Fruit fly (Drosophila melanogaster) whole organism, embryonic: ENCODE data around the gene CG45676.

Experiments
- Aef1 ChIP-seq: fragments of 200-800 bp; sonication (Bioruptor generic); IDR thresholded peaks from 3 replicates; pipeline ENCODE4 v1.3.6; 2022; ENCODE audit warnings: missing biosample characterization, missing genetic modification characterization
- CG10431 ChIP-seq: fragments of 200-800 bp; sonication (Bioruptor generic); optimal IDR thresholded peaks from 3 replicates; lab custom pipeline; 2018; ENCODE audit warnings: missing biosample characterization, mild to moderate bottlenecking, missing genetic modification characterization
- CG12104 ChIP-seq: fragments of 200-800 bp; sonication (Bioruptor generic); optimal IDR thresholded peaks from 3 replicates; lab custom pipeline; 2016; ENCODE audit warnings: missing biosample characterization, missing genetic modification characterization
- CG13123 ChIP-seq: fragments of 200-800 bp; sonication (Bioruptor generic); optimal IDR thresholded peaks from 2 replicates; lab custom pipeline; 2016; ENCODE audit warnings: missing biosample characterization, missing genetic modification characterization
- CG13624 ChIP-seq: fragments of 200-800 bp; sonication (Bioruptor generic); optimal IDR thresholded peaks from 2 replicates; lab custom pipeline; 2016; ENCODE audit warnings: missing biosample characterization, missing genetic modification characterization
- CG13894 ChIP-seq: fragments of 200-800 bp; sonication (Bioruptor generic); optimal IDR thresholded peaks from 3 replicates; lab custom pipeline; 2018; ENCODE audit warnings: missing biosample characterization, mild to moderate bottlenecking, missing genetic modification characterization, moderate library complexity
- CG14050 ChIP-seq: fragments of 200-800 bp; sonication (Bioruptor generic); IDR thresholded peaks from 3 replicates; pipeline ENCODE4 v1.3.6; 2022; ENCODE audit warnings: missing biosample characterization, missing genetic modification characterization
- CG14667 ChIP-seq: fragments of 200-800 bp; sonication (Bioruptor generic); IDR thresholded peaks from 2 replicates; pipeline ENCODE4 v1.3.6; 2022; ENCODE audit warnings: missing biosample characterization, missing genetic modification characterization
- CG16813 ChIP-seq: fragments of 200-800 bp; sonication (Bioruptor generic); IDR thresholded peaks from 3 replicates; pipeline ENCODE4 v1.3.6; 2022; ENCODE audit warnings: missing biosample characterization, missing genetic modification characterization; ENCODE audit not compliant: partially characterized antibody
- CG2712 ChIP-seq: fragments of 200-800 bp; optimal IDR thresholded peaks from 3 replicates; lab custom pipeline; 2019; ENCODE audit warnings: missing biosample characterization, mild to moderate bottlenecking, missing genetic modification characterization, moderate library complexity
- CG30020 ChIP-seq: fragments of 200-800 bp; optimal IDR thresholded peaks from 2 replicates; lab custom pipeline; 2019; ENCODE audit warnings: missing biosample characterization, mild to moderate bottlenecking, missing genetic modification characterization, moderate library complexity
- CG34224 ChIP-seq: fragments of 200-800 bp; sonication (Bioruptor generic); IDR thresholded peaks from 3 replicates; pipeline ENCODE4 v1.3.6; 2022; ENCODE audit warnings: missing biosample characterization, missing genetic modification characterization; ENCODE audit not compliant: partially characterized antibody
- CG42726 ChIP-seq: fragments of 200-800 bp; sonication (Bioruptor generic); IDR thresholded peaks from 2 replicates; pipeline ENCODE4 v1.3.6; 2022; ENCODE audit warnings: missing biosample characterization, missing genetic modification characterization; ENCODE audit not compliant: partially characterized antibody
- CG6765 ChIP-seq: fragments of 200-800 bp; sonication (Bioruptor generic); optimal IDR thresholded peaks from 3 replicates; lab custom pipeline; 2017; ENCODE audit warnings: missing biosample characterization, mild to moderate bottlenecking, missing genetic modification characterization
- CG7786 ChIP-seq: fragments of 200-800 bp; sonication (Bioruptor generic); optimal IDR thresholded peaks from 2 replicates; lab custom pipeline; 2016; ENCODE audit warnings: missing biosample characterization, missing genetic modification characterization
- CG8290 ChIP-seq, 3 experiments: fragments of 200-800 bp; sonication (Bioruptor generic); optimal IDR thresholded peaks; 2 replicates each; lab custom pipeline; 2016 to 2019; ENCODE audit warnings: missing biosample characterization in 3 of 3, missing genetic modification characterization in 3 of 3, mild to moderate bottlenecking in 2 of 3, moderate library complexity in 1 of 3
- CG8388 ChIP-seq: fragments of 200-800 bp; sonication (Bioruptor generic); optimal IDR thresholded peaks from 2 replicates; lab custom pipeline; 2019; ENCODE audit warnings: missing biosample characterization, mild to moderate bottlenecking, missing genetic modification characterization, moderate library complexity
- D19B ChIP-seq: fragments of 200-800 bp; sonication (Bioruptor generic); optimal IDR thresholded peaks from 2 replicates; lab custom pipeline; 2017; ENCODE audit warnings: missing biosample characterization, mild to moderate bottlenecking, missing genetic modification characterization
- Dp ChIP-seq: fragments of 200-800 bp; sonication (Bioruptor generic); optimal IDR thresholded peaks from 2 replicates; lab custom pipeline; 2018; ENCODE audit warnings: missing biosample characterization, mild to moderate bottlenecking, missing genetic modification characterization, moderate library complexity
- E2f1 ChIP-seq: fragments of 200-800 bp; sonication (Bioruptor generic); IDR thresholded peaks from 2 replicates; pipeline ENCODE4 v1.3.6; 2022; ENCODE audit warnings: missing biosample characterization, missing genetic modification characterization
- HLH54F ChIP-seq: fragments of 200-800 bp; sonication (Bioruptor generic); optimal IDR thresholded peaks from 3 replicates; lab custom pipeline; 2016; ENCODE audit warnings: missing biosample characterization, missing genetic modification characterization
- Hr3 ChIP-seq: fragments of 200-800 bp; sonication (Bioruptor generic); optimal IDR thresholded peaks from 3 replicates; lab custom pipeline; 2016; ENCODE audit warnings: missing biosample characterization, missing genetic modification characterization
- Hr78 ChIP-seq, 2 experiments: fragments of 200-800 bp in 1 of 2; fragments of >200 bp in 1 of 2; sonication (Bioruptor generic) in 1 of 2; optimal IDR thresholded peaks; 2 replicates each; lab custom pipeline; 2017 to 2019; ENCODE audit warnings: missing biosample characterization in 2 of 2, missing genetic modification characterization in 2 of 2, mild to moderate bottlenecking in 1 of 2, moderate library complexity in 1 of 2
- Mrtf ChIP-seq: fragments of 200-800 bp; sonication (Bioruptor generic); IDR thresholded peaks from 3 replicates; pipeline ENCODE4 v1.3.6; 2022; ENCODE audit warnings: missing biosample characterization, missing genetic modification characterization
- Neu2 ChIP-seq: fragments of 200-800 bp; sonication (Bioruptor generic); optimal IDR thresholded peaks from 3 replicates; lab custom pipeline; 2016; ENCODE audit warnings: missing biosample characterization, missing genetic modification characterization, borderline replicate concordance
- Oli ChIP-seq: fragments of 200-800 bp; sonication (Bioruptor generic); optimal IDR thresholded peaks from 2 replicates; lab custom pipeline; 2018; ENCODE audit warnings: missing biosample characterization, mild to moderate bottlenecking, missing genetic modification characterization, moderate library complexity
- PHDP ChIP-seq: fragments of 200-800 bp; sonication (Bioruptor generic); optimal IDR thresholded peaks from 3 replicates; lab custom pipeline; 2018; ENCODE audit warnings: missing biosample characterization, mild to moderate bottlenecking, missing genetic modification characterization, moderate library complexity
- Pdp1 ChIP-seq, 2 experiments: fragments of 200-800 bp; sonication (Bioruptor generic); optimal IDR thresholded peaks; 3 replicates each; lab custom pipeline; 2016; ENCODE audit warnings: missing biosample characterization in 2 of 2, missing genetic modification characterization in 2 of 2, mild to moderate bottlenecking in 1 of 2, moderate library complexity in 1 of 2
- Sox102F ChIP-seq: fragments of 200-800 bp; sonication (Bioruptor generic); optimal IDR thresholded peaks from 2 replicates; lab custom pipeline; 2018; ENCODE audit warnings: missing biosample characterization, mild to moderate bottlenecking, missing genetic modification characterization, moderate library complexity
- ab ChIP-seq: fragments of 200-800 bp; sonication (Bioruptor generic); optimal IDR thresholded peaks from 2 replicates; lab custom pipeline; 2016; ENCODE audit warnings: missing biosample characterization, missing genetic modification characterization
- btn ChIP-seq: fragments of 200-800 bp; sonication (Bioruptor generic); optimal IDR thresholded peaks from 2 replicates; lab custom pipeline; 2016; ENCODE audit warnings: missing biosample characterization, missing genetic modification characterization
- ci ChIP-seq: fragments of 200-800 bp; sonication (Bioruptor generic); IDR thresholded peaks from 3 replicates; pipeline ENCODE4 v1.3.6; 2022; ENCODE audit warnings: missing biosample characterization, missing genetic modification characterization
- cwo ChIP-seq: fragments of 200-800 bp; sonication (Bioruptor generic); optimal IDR thresholded peaks from 3 replicates; lab custom pipeline; 2017; ENCODE audit warnings: missing biosample characterization, missing genetic modification characterization, mild to moderate bottlenecking, moderate library complexity, missing genetic modification reagents
- ems ChIP-seq: fragments of 200-800 bp; sonication (Bioruptor generic); optimal IDR thresholded peaks from 3 replicates; lab custom pipeline; 2016; ENCODE audit warnings: missing biosample characterization, missing genetic modification characterization
- gro ChIP-seq: fragments of 200-800 bp; sonication (Bioruptor generic); optimal IDR thresholded peaks from 2 replicates; lab custom pipeline; 2016; ENCODE audit warnings: missing biosample characterization, missing genetic modification characterization
- ind ChIP-seq: fragments of 200-800 bp; sonication (Bioruptor generic); optimal IDR thresholded peaks from 3 replicates; lab custom pipeline; 2016; ENCODE audit warnings: missing biosample characterization, missing genetic modification characterization
- kni ChIP-seq: fragments of 200-800 bp; sonication (Bioruptor generic); optimal IDR thresholded peaks from 3 replicates; lab custom pipeline; 2017; ENCODE audit warnings: mild to moderate bottlenecking, missing biosample characterization, missing genetic modification reagents, missing genetic modification characterization
- mld ChIP-seq: fragments of 200-800 bp; sonication (Bioruptor generic); IDR thresholded peaks from 3 replicates; pipeline ENCODE4 v1.3.6; 2022; ENCODE audit warnings: missing biosample characterization, missing genetic modification characterization; ENCODE audit not compliant: partially characterized antibody
- otp ChIP-seq: fragments of 200-800 bp; sonication (Bioruptor generic); IDR thresholded peaks from 3 replicates; pipeline ENCODE4, ENCODE4 v1.3.6; 2022; ENCODE audit warnings: missing biosample characterization, missing genetic modification characterization
- pho ChIP-seq: fragments of 200-800 bp; sonication (Bioruptor generic); optimal IDR thresholded peaks from 2 replicates; lab custom pipeline; 2016; ENCODE audit warnings: missing biosample characterization, missing genetic modification characterization
- pita ChIP-seq: fragments of 200-800 bp; sonication (Bioruptor generic); optimal IDR thresholded peaks from 2 replicates; lab custom pipeline; 2017; ENCODE audit warnings: missing biosample characterization, mild to moderate bottlenecking, missing genetic modification characterization
- shn ChIP-seq: fragments of 200-800 bp; sonication (Bioruptor generic); optimal IDR thresholded peaks from 3 replicates; lab custom pipeline; 2016; ENCODE audit warnings: missing biosample characterization, missing genetic modification characterization
- sisA ChIP-seq: fragments of 200-800 bp; sonication (Bioruptor generic); IDR thresholded peaks from 2 replicates; pipeline ENCODE4 v1.3.6; 2022; ENCODE audit warnings: missing biosample characterization, missing genetic modification characterization
- sqz ChIP-seq: fragments of 200-800 bp; sonication (Bioruptor generic); optimal IDR thresholded peaks from 3 replicates; lab custom pipeline; 2018; ENCODE audit warnings: missing biosample characterization, mild to moderate bottlenecking, missing genetic modification characterization
- tio ChIP-seq: fragments of 200-800 bp; sonication (Bioruptor generic); optimal IDR thresholded peaks from 2 replicates; lab custom pipeline; 2017; ENCODE audit warnings: missing biosample characterization, missing genetic modification characterization, inconsistent platforms
- trem ChIP-seq: fragments of 200-800 bp; optimal IDR thresholded peaks from 3 replicates; lab custom pipeline; 2019; ENCODE audit warnings: missing biosample characterization, mild to moderate bottlenecking, missing genetic modification characterization, moderate library complexity
- wdn ChIP-seq: fragments of 200-800 bp; sonication (Bioruptor generic); IDR thresholded peaks from 2 replicates; pipeline ENCODE4 v1.3.6; 2022; ENCODE audit warnings: missing biosample characterization, missing genetic modification characterization
- zf30C ChIP-seq: fragments of 200-800 bp; sonication (Bioruptor generic); optimal IDR thresholded peaks from 3 replicates; lab custom pipeline; 2018; ENCODE audit warnings: missing biosample characterization, mild to moderate bottlenecking, missing genetic modification characterization

The CG45676 gene

dm6 chr3R:11435537-11436234, 17.0 kb downstream of the CG45676 start, which contains the start of the genes Exd2 and CG5281 (continued):
- 0 out of 3 replicates have a peak, but pooled peaks have one; percentile 23 for TF ChIP-seq CG14050 (GFP tag; lab: Robert Waterston, UW)
- TF ChIP-seq CG14667 (GFP tag; lab: Robert Waterston, UW) = no peak
- peak; percentile 12 for TF ChIP-seq btn (GFP tag; lab: Kevin White, UChicago)
- no peak for TF ChIP-seq Neu2 (GFP tag; lab: Kevin White, UChicago)
- peak; percentile 16 for TF ChIP-seq CG13624 (GFP tag; lab: Kevin White, UChicago)
- peak; percentile 17 for TF ChIP-seq CG13894 (tag; lab: Kevin White, UChicago)
- TF ChIP-seq shn (GFP tag; lab: Kevin White, UChicago) = peak; percentile 44
- peak; percentile 77; the same call in 2 of the 3 replicates for TF ChIP-seq ci (GFP tag; lab: Robert Waterston, UW)
- TF ChIP-seq PHDP (tag; lab: Kevin White, UChicago) = peak; percentile 65
- TF ChIP-seq trem (tag; lab: Kevin White, UChicago) = peak; percentile 99
- TF ChIP-seq Pdp1 (GFP tag; optimal IDR thresholded peaks at IDR 0.05; lab: Kevin White, UChicago) = peak in 1 of 2 experiments; percentile 43
- TF ChIP-seq CG34224 (GFP tag; lab: Robert Waterston, UW) = peak; percentile 55; the same call in 1 of the 3 replicates
- TF ChIP-seq CG8290 (GFP tag; optimal IDR thresholded peaks at IDR 0.05; lab: Kevin White, UChicago) = no peak
- peak in 1 of 2 experiments; percentile 20 for TF ChIP-seq CG8290 (tag; optimal IDR thresholded peaks at IDR 0.05; lab: Kevin White, UChicago)
- TF ChIP-seq tio = no peak
- TF ChIP-seq mld (GFP tag; lab: Robert Waterston, UW) = 0 out of 3 replicates have a peak, but pooled peaks have one; percentile 14
- peak; percentile 47 for TF ChIP-seq CG2712 (tag; lab: Kevin White, UChicago)
- TF ChIP-seq ab (GFP tag; lab: Kevin White, UChicago) = no peak
- TF ChIP-seq CG16813 (GFP tag; lab: Robert Waterston, UW) = no peak
- peak; percentile 12 for TF ChIP-seq CG10431 (GFP tag; lab: Kevin White, UChicago)
- TF ChIP-seq Hr78 (GFP tag; optimal IDR thresholded peaks at IDR 0.05; lab: Kevin White, UChicago) = no peak
- peak; percentile 12 for TF ChIP-seq CG6765
- no peak for TF ChIP-seq Mrtf (GFP tag; lab: Robert Waterston, UW)
- TF ChIP-seq pho (GFP tag; lab: Kevin White, UChicago) = peak; percentile 50
- peak; percentile 42 for TF ChIP-seq Hr3 (GFP tag; lab: Kevin White, UChicago)
- TF ChIP-seq CG13123 (GFP tag; lab: Kevin White, UChicago) = peak; percentile 53
- TF ChIP-seq cwo (GFP tag; lab: Kevin White, UChicago) = peak; percentile 16
- no peak for TF ChIP-seq zf30C
- TF ChIP-seq gro (GFP tag; lab: Kevin White, UChicago) = peak; percentile 34
- no peak for TF ChIP-seq wdn (GFP tag; lab: Robert Waterston, UW)
- peak; percentile 0 for TF ChIP-seq CG7786 (GFP tag; lab: Kevin White, UChicago)
- TF ChIP-seq sqz (GFP tag; lab: Kevin White, UChicago) = no peak
- no peak for TF ChIP-seq D19B
- no peak for TF ChIP-seq CG12104 (GFP tag; lab: Kevin White, UChicago)
- TF ChIP-seq HLH54F (GFP tag; lab: Kevin White, UChicago) = peak; percentile 55
- TF ChIP-seq otp = 0 out of 3 replicates have a peak, but pooled peaks have one; percentile 7
- no peak for TF ChIP-seq CG42726 (GFP tag; lab: Robert Waterston, UW)
- no peak for TF ChIP-seq pita
- TF ChIP-seq Oli (tag; lab: Kevin White, UChicago) = peak; percentile 48
- no peak for TF ChIP-seq sisA
- TF ChIP-seq Sox102F (GFP tag; lab: Kevin White, UChicago) = peak; percentile 70
- TF ChIP-seq Aef1 (GFP tag; lab: Robert Waterston, UW) = no peak
- peak; percentile 54 for TF ChIP-seq kni
- TF ChIP-seq ems (GFP tag; lab: Kevin White, UChicago) = no peak
- no peak for TF ChIP-seq E2f1
- TF ChIP-seq Dp (GFP tag; lab: Kevin White, UChicago) = peak; percentile 29
- peak; percentile 55 for TF ChIP-seq CG30020 (tag; lab: Kevin White, UChicago)
- TF ChIP-seq CG8388 (GFP tag; lab: Kevin White, UChicago) = peak; percentile 39
- peak; percentile 28 for TF ChIP-seq ind (GFP tag; lab: Kevin White, UChicago)
